Fruit fly (Drosophila melanogaster): ENCODE measurements around the gene CG6026.

CG6026 gene

dm6 chr3R:19074207-19074606 lies 40.9 kb downstream of the CG6026 start (continued):
- no peak for TF ChIP-seq CG10209 (GFP tag; optimal IDR thresholded peaks at IDR 0.05)
- TF ChIP-seq esg (GFP tag; conservative IDR thresholded peaks at IDR 0.05): 0 out of 2 replicates have a peak, but pooled peaks have one; percentile 25
- TF ChIP-seq hkb (optimal IDR thresholded peaks at IDR 0.05): no peak
- TF ChIP-seq hkb (GFP tag; IDR thresholded peaks at IDR 0.05): peak; percentile 62; the same call in 1 of the 2 replicates
- no peak for TF ChIP-seq CG12744 (GFP tag; optimal IDR thresholded peaks at IDR 0.05)
- peak; percentile 34; the same call in 1 of the 2 replicates for TF ChIP-seq Ptx1 (GFP tag; IDR thresholded peaks at IDR 0.05)
- peak; percentile 33; the same call in 1 of the 2 replicates for TF ChIP-seq HLH3B (GFP tag; IDR thresholded peaks at IDR 0.05)
- TF ChIP-seq slbo (GFP tag; IDR thresholded peaks at IDR 0.05): peak; percentile 31; the same call in 1 of the 2 replicates
- TF ChIP-seq ase (GFP tag; IDR thresholded peaks at IDR 0.05): peak; percentile 54; the same call in 1 of the 3 replicates
- TF ChIP-seq CG10366 (GFP tag; IDR thresholded peaks at IDR 0.05): peak; percentile 28; the same call in 1 of the 2 replicates
- peak; percentile 47 for TF ChIP-seq CG2712 (tag; optimal IDR thresholded peaks at IDR 0.05)
- TF ChIP-seq nom (GFP tag; optimal IDR thresholded peaks at IDR 0.05): no peak
- TF ChIP-seq CG11504 (tag; optimal IDR thresholded peaks at IDR 0.05): peak; percentile 10
- peak; percentile 40; the same call in 1 of the 3 replicates for TF ChIP-seq ken (GFP tag; IDR thresholded peaks at IDR 0.05)
- TF ChIP-seq CG14014 (GFP tag; IDR thresholded peaks at IDR 0.05): 0 out of 2 replicates have a peak, but pooled peaks have one; percentile 29
- TF ChIP-seq Ets65A (GFP tag): peak; percentile 70
- peak; percentile 30 for TF ChIP-seq Blimp-1 (GFP tag; optimal IDR thresholded peaks at IDR 0.05)

dm6 chr3R:19075135-19075534 lies 41.8 kb downstream of the CG6026 start:
- TF ChIP-seq stc (GFP tag; IDR thresholded peaks at IDR 0.05): no peak
- TF ChIP-seq Adf1 (GFP tag; IDR thresholded peaks at IDR 0.05): no peak
- TF ChIP-seq psq (GFP tag; optimal IDR thresholded peaks at IDR 0.05): no peak
- no peak for TF ChIP-seq toy (GFP tag; IDR thresholded peaks at IDR 0.05)
- TF ChIP-seq Dref (GFP tag; IDR thresholded peaks at IDR 0.05): no peak
- TF ChIP-seq Dek (tag; optimal IDR thresholded peaks at IDR 0.05): no peak
- TF ChIP-seq Vsx1 (GFP tag; optimal IDR thresholded peaks at IDR 0.05): no peak
- TF ChIP-seq BtbVII (GFP tag; optimal IDR thresholded peaks at IDR 0.05): no peak
- TF ChIP-seq sc (optimal IDR thresholded peaks at IDR 0.05): no peak
- no peak for TF ChIP-seq sc (GFP tag; optimal IDR thresholded peaks at IDR 0.05)
- no peak for TF ChIP-seq grau (tag; optimal IDR thresholded peaks at IDR 0.05)
- TF ChIP-seq phol (tag; optimal IDR thresholded peaks at IDR 0.05): peak; percentile 9
- no peak for TF ChIP-seq CG10274 (GFP tag; optimal IDR thresholded peaks at IDR 0.05)
- no peak for TF ChIP-seq tx (GFP tag; optimal IDR thresholded peaks at IDR 0.05)
- peak; percentile 2 for TF ChIP-seq gem (tag; optimal IDR thresholded peaks at IDR 0.05)
- no peak for TF ChIP-seq CG30020 (tag; optimal IDR thresholded peaks at IDR 0.05)
- no peak for TF ChIP-seq nom (GFP tag; optimal IDR thresholded peaks at IDR 0.05)
- no peak for TF ChIP-seq CG34224 (GFP tag; IDR thresholded peaks at IDR 0.05; ENCODE audit: partially characterized antibody)
- TF ChIP-seq klu (GFP tag; IDR thresholded peaks at IDR 0.05): no peak
- TF ChIP-seq CG34376 (GFP tag; optimal IDR thresholded peaks at IDR 0.05): no peak
- TF ChIP-seq lab (GFP tag; optimal IDR thresholded peaks at IDR 0.05): no peak
- TF ChIP-seq CG12942 (GFP tag; optimal IDR thresholded peaks at IDR 0.05): no peak
- TF ChIP-seq CG4328 (GFP tag; optimal IDR thresholded peaks at IDR 0.05): no peak
- peak; percentile 67 for TF ChIP-seq Drgx (GFP tag; IDR thresholded peaks at IDR 0.05)
- TF ChIP-seq kay (GFP tag; optimal IDR thresholded peaks at IDR 0.05): no peak
- peak; percentile 14 for TF ChIP-seq CG18262 (tag; optimal IDR thresholded peaks at IDR 0.05)
- peak; percentile 3 for TF ChIP-seq nmo (GFP tag; optimal IDR thresholded peaks at IDR 0.05)
- TF ChIP-seq Med (GFP tag): peak; percentile 39
- no peak for TF ChIP-seq danr (GFP tag; IDR thresholded peaks at IDR 0.05)
- no peak for TF ChIP-seq CG18619 (GFP tag; optimal IDR thresholded peaks at IDR 0.05)
- TF ChIP-seq corto (GFP tag; optimal IDR thresholded peaks at IDR 0.05): no peak
- TF ChIP-seq CG2120 (GFP tag; optimal IDR thresholded peaks at IDR 0.05): no peak
- TF ChIP-seq bsh (GFP tag; optimal IDR thresholded peaks at IDR 0.05): peak in 1 of 2 experiments; percentile 22
- no peak for TF ChIP-seq bcd (GFP tag; optimal IDR thresholded peaks at IDR 0.05)
- TF ChIP-seq slp2 (GFP tag; optimal IDR thresholded peaks at IDR 0.05): no peak
